Fruit fly (Drosophila melanogaster): ENCODE data around the gene RagA-B.

RagA-B gene

dm6 chr3R:9013765-9014380 lies 29.8 kb upstream of the RagA-B start (continued):
- peak; percentile 45 for TF ChIP-seq Ets97D (GFP tag; optimal IDR thresholded peaks at IDR 0.05)
- no peak for TF ChIP-seq cato (GFP tag; optimal IDR thresholded peaks at IDR 0.05; ENCODE audit: borderline replicate concordance)
- no peak for TF ChIP-seq CG16779 (GFP tag; IDR thresholded peaks at IDR 0.05)
- peak; percentile 71 for TF ChIP-seq MESR4 (GFP tag; optimal IDR thresholded peaks at IDR 0.05)
- 0 out of 3 replicates have a peak, but pooled peaks have one; percentile 45 for TF ChIP-seq Opbp (GFP tag; IDR thresholded peaks at IDR 0.05; ENCODE audit: partially characterized antibody)
- no peak for TF ChIP-seq h (optimal IDR thresholded peaks at IDR 0.05)
- peak; percentile 68 for TF ChIP-seq Antp (GFP tag; optimal IDR thresholded peaks at IDR 0.05)
- no peak for TF ChIP-seq Blimp-1 (GFP tag; optimal IDR thresholded peaks at IDR 0.05)
- no peak for TF ChIP-seq aop (GFP tag; IDR thresholded peaks at IDR 0.05)
- TF ChIP-seq repo (GFP tag; optimal IDR thresholded peaks at IDR 0.05): no peak
- TF ChIP-seq prd (optimal IDR thresholded peaks at IDR 0.05): no peak
- peak; percentile 37; the same call in 1 of the 3 replicates for TF ChIP-seq prd (GFP tag; IDR thresholded peaks at IDR 0.05)
- peak; percentile 24 for TF ChIP-seq ERR (GFP tag; optimal IDR thresholded peaks at IDR 0.05)
- TF ChIP-seq cas (GFP tag; IDR thresholded peaks at IDR 0.05): no peak
- TF ChIP-seq pros (GFP tag; optimal IDR thresholded peaks at IDR 0.05): no peak
- peak in 1 of 2 experiments; percentile 46 for TF ChIP-seq crp (GFP tag; optimal IDR thresholded peaks at IDR 0.05)
- peak; percentile 28 for TF ChIP-seq CG9817 (tag; optimal IDR thresholded peaks at IDR 0.05)
- TF ChIP-seq CG11247 (GFP tag; IDR thresholded peaks at IDR 0.05): 0 out of 2 replicates have a peak, but pooled peaks have one; percentile 35
- TF ChIP-seq gfzf (GFP tag; optimal IDR thresholded peaks at IDR 0.05): peak; percentile 14
- TF ChIP-seq CG11398 (GFP tag; optimal IDR thresholded peaks at IDR 0.05): no peak
- TF ChIP-seq toy (GFP tag; IDR thresholded peaks at IDR 0.05): no peak
- no peak for TF ChIP-seq GATAe (GFP tag; conservative IDR thresholded peaks at IDR 0.05)
- peak; percentile 60 for TF ChIP-seq CoRest (tag; optimal IDR thresholded peaks at IDR 0.05)
- peak; percentile 45 for TF ChIP-seq nmo (GFP tag; optimal IDR thresholded peaks at IDR 0.05)
- peak; percentile 33 for TF ChIP-seq CG3995 (GFP tag; optimal IDR thresholded peaks at IDR 0.05)
- TF ChIP-seq az2 (GFP tag; optimal IDR thresholded peaks at IDR 0.05): no peak
- TF ChIP-seq Dip2 (GFP tag; IDR thresholded peaks at IDR 0.05): no peak
- no peak for TF ChIP-seq Tbp (GFP tag; optimal IDR thresholded peaks at IDR 0.05)
- peak; percentile 58 for TF ChIP-seq CG9932 (GFP tag; IDR thresholded peaks at IDR 0.05)
- no peak for TF ChIP-seq Eip74EF (GFP tag; optimal IDR thresholded peaks at IDR 0.05)
- no peak for TF ChIP-seq CG7963 (GFP tag; IDR thresholded peaks at IDR 0.05; ENCODE audit: partially characterized antibody)
- TF ChIP-seq HLH54F (GFP tag; optimal IDR thresholded peaks at IDR 0.05): peak; percentile 42
- peak; percentile 23; the same call in 1 of the 3 replicates for TF ChIP-seq knrl (GFP tag; IDR thresholded peaks at IDR 0.05; ENCODE audit: partially characterized antibody)
- TF ChIP-seq ab (GFP tag; optimal IDR thresholded peaks at IDR 0.05): no peak
- TF ChIP-seq hth (optimal IDR thresholded peaks at IDR 0.05): no peak
- no peak for TF ChIP-seq CG17802 (tag; optimal IDR thresholded peaks at IDR 0.05)
- TF ChIP-seq ewg (GFP tag; optimal IDR thresholded peaks at IDR 0.05): peak; percentile 45
- no peak for TF ChIP-seq D (optimal IDR thresholded peaks at IDR 0.05)
- no peak for TF ChIP-seq D (GFP tag; optimal IDR thresholded peaks at IDR 0.05)
- TF ChIP-seq CG10959 (GFP tag; IDR thresholded peaks at IDR 0.05): no peak
- no peak for TF ChIP-seq CG12071 (GFP tag; optimal IDR thresholded peaks at IDR 0.05)
- TF ChIP-seq Fer1 (GFP tag; optimal IDR thresholded peaks at IDR 0.05): peak; percentile 81
- peak; percentile 34; the same call in 1 of the 2 replicates for TF ChIP-seq CG7372 (GFP tag; IDR thresholded peaks at IDR 0.05)
- no peak for TF ChIP-seq CG14965 (GFP tag; optimal IDR thresholded peaks at IDR 0.05; ENCODE audit: borderline replicate concordance)
- no peak for TF ChIP-seq Doc3 (GFP tag; IDR thresholded peaks at IDR 0.05; ENCODE audit: partially characterized antibody)
- no peak for TF ChIP-seq croc (GFP tag; conservative IDR thresholded peaks at IDR 0.05)
- TF ChIP-seq pan (optimal IDR thresholded peaks at IDR 0.05): no peak
- peak in 1 of 2 experiments; percentile 36 for TF ChIP-seq pan (GFP tag; optimal IDR thresholded peaks at IDR 0.05 in 1 of 2, IDR thresholded peaks at IDR 0.05 in 1 of 2)
- no peak for TF ChIP-seq C15 (GFP tag; IDR thresholded peaks at IDR 0.05)
- peak; percentile 64 for TF ChIP-seq Mes4 (GFP tag; optimal IDR thresholded peaks at IDR 0.05)
- no peak for TF ChIP-seq nau (GFP tag; optimal IDR thresholded peaks at IDR 0.05)
